Worm (Caenorhabditis elegans): Measurements from ENCODE around the gene F59C12.3.

F59C12.3 gene

ce11 chrX:16571877-16572276 lies 37.4 kb downstream of the F59C12.3 start:
- TF ChIP-seq ztf-29 (GFP tag; IDR thresholded peaks at IDR 0.05) (no peak), T22C8.4 (GFP tag; IDR thresholded peaks at IDR 0.05) (no peak), flt-1 (GFP tag; IDR thresholded peaks at IDR 0.05) (no peak), med-1 (GFP tag; optimal IDR thresholded peaks at IDR 0.05; ENCODE audit: insufficient read depth) (no peak), tab-1 (GFP tag; IDR thresholded peaks at IDR 0.05) (no peak), ref-1 (GFP tag; conservative IDR thresholded peaks at IDR 0.05) (no peak), ztf-23 (GFP tag; IDR thresholded peaks at IDR 0.05) (no peak), cog-1 (tag; optimal IDR thresholded peaks at IDR 0.05) (no peak), klf-2 (GFP tag; conservative IDR thresholded peaks at IDR 0.05) (no peak)

DNA sequence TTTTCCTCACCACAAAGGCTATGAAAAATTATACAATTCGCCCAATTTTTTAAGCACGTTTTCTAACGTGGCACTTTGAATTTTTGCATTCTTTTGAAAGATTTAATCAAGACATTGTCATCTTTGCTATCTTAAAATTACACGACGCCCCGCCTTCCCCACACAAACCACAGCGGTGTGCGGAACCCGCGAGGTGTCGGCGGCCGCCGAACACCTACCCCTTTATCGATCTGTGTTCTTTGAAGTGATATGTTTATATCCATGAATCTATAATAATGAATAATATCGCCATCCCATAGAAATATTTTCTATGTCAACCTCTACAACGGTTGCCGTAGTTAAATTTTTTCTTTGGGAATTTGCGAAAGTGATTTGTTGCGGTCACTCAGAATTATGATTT lies 43.0 kb downstream of the F59C12.3 start:
- TF ChIP-seq ztf-29 (GFP tag; IDR thresholded peaks at IDR 0.05) (no peak), klf-2 (GFP tag; conservative IDR thresholded peaks at IDR 0.05) (no peak), ref-1 (GFP tag; conservative IDR thresholded peaks at IDR 0.05) (no peak), cog-1 (tag; optimal IDR thresholded peaks at IDR 0.05) (no peak), flt-1 (GFP tag; IDR thresholded peaks at IDR 0.05) (no peak), T22C8.4 (GFP tag; IDR thresholded peaks at IDR 0.05) (no peak), med-1 (GFP tag; optimal IDR thresholded peaks at IDR 0.05; ENCODE audit: insufficient read depth) (no peak), tab-1 (GFP tag; IDR thresholded peaks at IDR 0.05) (no peak), ztf-23 (GFP tag; IDR thresholded peaks at IDR 0.05) (no peak)

DNA sequence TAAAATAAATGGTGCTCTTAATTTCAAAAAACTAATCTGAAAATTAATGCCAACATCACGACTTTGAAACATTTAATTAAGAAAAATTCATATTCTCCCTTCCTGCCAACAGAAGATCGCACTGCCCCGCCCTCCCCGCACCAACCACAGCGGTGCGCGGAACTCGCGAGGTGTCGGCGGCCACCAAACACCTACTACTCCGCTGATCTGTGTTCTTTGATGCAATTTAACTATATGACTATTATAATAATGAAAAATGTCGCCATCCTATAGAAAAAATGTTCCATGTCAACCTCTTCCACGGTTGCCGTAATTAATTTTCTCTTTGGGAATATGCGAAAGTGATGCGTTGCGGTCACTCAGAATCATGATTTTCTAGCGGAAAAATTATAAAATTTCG lies 43.5 kb downstream of the F59C12.3 start:
- no peak for TF ChIP-seq klf-2 (GFP tag; conservative IDR thresholded peaks at IDR 0.05)
- TF ChIP-seq T22C8.4 (GFP tag; IDR thresholded peaks at IDR 0.05) = no peak
- no peak for TF ChIP-seq med-1 (GFP tag; optimal IDR thresholded peaks at IDR 0.05; ENCODE audit: insufficient read depth)
- no peak for TF ChIP-seq tab-1 (GFP tag; IDR thresholded peaks at IDR 0.05)
- TF ChIP-seq ztf-23 (GFP tag; IDR thresholded peaks at IDR 0.05) = no peak
- no peak for TF ChIP-seq cog-1 (tag; optimal IDR thresholded peaks at IDR 0.05)
- TF ChIP-seq flt-1 (GFP tag; IDR thresholded peaks at IDR 0.05) = no peak
- no peak for TF ChIP-seq ztf-29 (GFP tag; IDR thresholded peaks at IDR 0.05)
- TF ChIP-seq ref-1 (GFP tag; conservative IDR thresholded peaks at IDR 0.05) = no peak

ce11 chrX:16564515-16565285 lies 44.6 kb downstream of the F59C12.3 start:
- TF ChIP-seq flt-1 (GFP tag; IDR thresholded peaks at IDR 0.05) (0 out of 2 replicates have a peak, but pooled peaks have one; percentile 5), ref-1 (GFP tag; conservative IDR thresholded peaks at IDR 0.05) (no peak)

ce11 chrX:16560895-16561294 lies 48.4 kb downstream of the F59C12.3 start:
- TF ChIP-seq klf-2 (GFP tag; conservative IDR thresholded peaks at IDR 0.05) = no peak
- no peak for TF ChIP-seq cog-1 (tag; optimal IDR thresholded peaks at IDR 0.05)
- TF ChIP-seq flt-1 (GFP tag; IDR thresholded peaks at IDR 0.05) = no peak
- TF ChIP-seq ref-1 (GFP tag; conservative IDR thresholded peaks at IDR 0.05) = no peak
- TF ChIP-seq tab-1 (GFP tag; IDR thresholded peaks at IDR 0.05) = no peak
- no peak for TF ChIP-seq ztf-23 (GFP tag; IDR thresholded peaks at IDR 0.05)
- no peak for TF ChIP-seq med-1 (GFP tag; optimal IDR thresholded peaks at IDR 0.05; ENCODE audit: insufficient read depth)

- TF ChIP-seq ztf-23 (GFP tag; IDR thresholded peaks at IDR 0.05) = no peak
- no peak for TF ChIP-seq T22C8.4 (GFP tag; IDR thresholded peaks at IDR 0.05)
- no peak for TF ChIP-seq cog-1 (tag; optimal IDR thresholded peaks at IDR 0.05)
- TF ChIP-seq ztf-29 (GFP tag; IDR thresholded peaks at IDR 0.05) = no peak
- TF ChIP-seq flt-1 (GFP tag; IDR thresholded peaks at IDR 0.05) = no peak
- TF ChIP-seq tab-1 (GFP tag; IDR thresholded peaks at IDR 0.05) = no peak
- TF ChIP-seq klf-2 (GFP tag; conservative IDR thresholded peaks at IDR 0.05) = no peak
- no peak for TF ChIP-seq ref-1 (GFP tag; conservative IDR thresholded peaks at IDR 0.05)
- TF ChIP-seq med-1 (GFP tag; optimal IDR thresholded peaks at IDR 0.05; ENCODE audit: insufficient read depth) = no peak
These were observed 49.9 kb downstream of the F59C12.3 start for ce11 chrX:16559387-16559786.

- 0 out of 2 replicates have a peak, but pooled peaks have one; percentile 16 for TF ChIP-seq ztf-23 (GFP tag; IDR thresholded peaks at IDR 0.05)
- peak; percentile 59; the same call in 1 of the 2 replicates for TF ChIP-seq tab-1 (GFP tag; IDR thresholded peaks at IDR 0.05)
- TF ChIP-seq flt-1 (GFP tag; IDR thresholded peaks at IDR 0.05) = 0 out of 2 replicates have a peak, but pooled peaks have one; percentile 22
- no peak for TF ChIP-seq cog-1 (tag; optimal IDR thresholded peaks at IDR 0.05)
- 0 out of 2 replicates have a peak, but pooled peaks have one; percentile 12 for TF ChIP-seq T22C8.4 (GFP tag; IDR thresholded peaks at IDR 0.05)
- TF ChIP-seq ztf-29 (GFP tag; IDR thresholded peaks at IDR 0.05) = no peak
These were observed 50.5 kb downstream of the F59C12.3 start for ce11 chrX:16558776-16559175.

ce11 chrX:16558117-16558516 lies 51.2 kb downstream of the F59C12.3 start, which contains the start of gene K08B5.1:
Gene K08B5.1 (plus strand): TSS chrX:16558434.
- TF ChIP-seq tab-1 (GFP tag; IDR thresholded peaks at IDR 0.05) = no peak
- TF ChIP-seq klf-2 (GFP tag; conservative IDR thresholded peaks at IDR 0.05) = no peak
- TF ChIP-seq ztf-23 (GFP tag; IDR thresholded peaks at IDR 0.05) = no peak
- no peak for TF ChIP-seq med-1 (GFP tag; optimal IDR thresholded peaks at IDR 0.05; ENCODE audit: insufficient read depth)
- no peak for TF ChIP-seq T22C8.4 (GFP tag; IDR thresholded peaks at IDR 0.05)
- no peak for TF ChIP-seq cog-1 (tag; optimal IDR thresholded peaks at IDR 0.05)
- TF ChIP-seq ztf-29 (GFP tag; IDR thresholded peaks at IDR 0.05) = no peak
- TF ChIP-seq ref-1 (GFP tag; conservative IDR thresholded peaks at IDR 0.05) = no peak
- TF ChIP-seq flt-1 (GFP tag; IDR thresholded peaks at IDR 0.05) = no peak

DNA sequence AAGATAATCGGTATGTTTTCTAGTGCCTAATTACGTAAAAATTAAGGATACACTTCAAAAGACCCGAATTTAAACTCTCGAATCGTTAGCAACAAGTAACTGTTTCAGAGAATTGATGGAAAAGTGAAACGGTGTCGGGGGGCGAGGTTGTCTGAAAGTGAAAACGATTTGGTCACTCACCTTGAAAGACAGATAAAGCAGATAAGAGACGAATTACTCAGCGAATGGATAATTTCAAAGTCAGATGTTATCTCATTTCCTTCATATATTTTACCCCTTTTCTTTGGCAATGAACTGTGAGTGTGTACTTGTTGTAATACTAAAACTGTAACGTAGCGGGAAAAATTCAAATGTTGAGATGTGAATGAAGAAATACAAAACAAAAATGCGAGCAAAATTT lies 53.6 kb downstream of the F59C12.3 start:
- no peak for TF ChIP-seq cog-1 (tag; optimal IDR thresholded peaks at IDR 0.05)
- TF ChIP-seq tab-1 (GFP tag; IDR thresholded peaks at IDR 0.05) = no peak
- no peak for TF ChIP-seq T22C8.4 (GFP tag; IDR thresholded peaks at IDR 0.05)
- TF ChIP-seq klf-2 (GFP tag; conservative IDR thresholded peaks at IDR 0.05) = no peak
- no peak for TF ChIP-seq flt-1 (GFP tag; IDR thresholded peaks at IDR 0.05)
- no peak for TF ChIP-seq ztf-23 (GFP tag; IDR thresholded peaks at IDR 0.05)
- no peak for TF ChIP-seq ztf-29 (GFP tag; IDR thresholded peaks at IDR 0.05)
- no peak for TF ChIP-seq med-1 (GFP tag; optimal IDR thresholded peaks at IDR 0.05; ENCODE audit: insufficient read depth)
- TF ChIP-seq ref-1 (GFP tag; conservative IDR thresholded peaks at IDR 0.05) = no peak
